Worm (Caenorhabditis elegans) whole organism, L4 larva: ENCODE measurements around the gene F28B4.3.

ENCODE experiments used
- R02D3.7 ChIP-seq: fragments of 150-350 bp; sonication (generic microtip); optimal IDR thresholded peaks from 3 replicates; lab custom pipeline; 2014; ENCODE audit warnings: missing biosample characterization, missing genetic modification characterization
- ces-1 ChIP-seq: fragments of 150-350 bp; sonication (generic microtip); optimal IDR thresholded peaks from 4 replicates; lab custom pipeline; 2014; ENCODE audit warnings: missing biosample characterization, missing genetic modification reagents, missing genetic modification characterization
- ctbp-1 ChIP-seq: fragments of 200-800 bp; sonication (Bioruptor generic); IDR thresholded peaks from 2 replicates; pipeline ENCODE4 v1.3.6; 2022; ENCODE audit warnings: missing genetic modification reagents, missing genetic modification characterization, missing compliant biosample characterization
- daf-12 ChIP-seq: fragments of 150-350 bp; optimal IDR thresholded peaks from 2 replicates; lab custom pipeline; 2014; ENCODE audit warnings: missing biosample characterization, missing genetic modification reagents, missing genetic modification characterization
- daf-8 ChIP-seq: fragments of 200-800 bp; sonication (Bioruptor generic); IDR thresholded peaks from 2 replicates; pipeline ENCODE4 v1.3.6; 2022; ENCODE audit warnings: missing genetic modification characterization, missing compliant biosample characterization
- egl-27 ChIP-seq: sonication (generic microtip); optimal IDR thresholded peaks from 3 replicates; lab custom pipeline; 2017; ENCODE audit warnings: missing biosample characterization, missing genetic modification reagents, missing genetic modification characterization
- jun-1 ChIP-seq: fragments of 150-350 bp; optimal IDR thresholded peaks from 2 replicates; lab custom pipeline; 2014; ENCODE audit warnings: missing biosample characterization, missing genetic modification reagents, missing genetic modification characterization
- lin-13 ChIP-seq: fragments of 150-350 bp; optimal IDR thresholded peaks from 2 replicates; lab custom pipeline; 2014; ENCODE audit warnings: missing biosample characterization, missing genetic modification reagents, missing genetic modification characterization
- lsy-2 ChIP-seq, 2 experiments: fragments of 150-350 bp in 1 of 2; sonication (generic microtip) in 1 of 2; optimal IDR thresholded peaks; 2 replicates each; lab custom pipeline; 2014 to 2017; ENCODE audit warnings: missing biosample characterization in 2 of 2, missing genetic modification characterization in 2 of 2
- pha-4 ChIP-seq, 2 experiments: fragments of 150-350 bp in 1 of 2; fragments of 200-800 bp in 1 of 2; sonication (Bioruptor generic) in 1 of 2; IDR thresholded peaks in 1 of 2; optimal IDR thresholded peaks in 1 of 2; 2 replicates each; pipeline versions ENCODE4 v1.3.6 to Lab custom; 2014 to 2022; ENCODE audit warnings: missing genetic modification characterization in 2 of 2, missing genetic modification reagents in 2 of 2, missing biosample characterization in 1 of 2, missing compliant biosample characterization in 1 of 2
- pqm-1 ChIP-seq: sonication (generic microtip); optimal IDR thresholded peaks from 2 replicates; lab custom pipeline; 2017; ENCODE audit warnings: missing biosample characterization, missing genetic modification characterization
- snpc-1.2 ChIP-seq: fragments of 200-800 bp; sonication (Bioruptor generic); IDR thresholded peaks from 2 replicates; pipeline ENCODE4 v1.3.6; 2022; ENCODE audit warnings: missing genetic modification reagents, missing genetic modification characterization, missing compliant biosample characterization
- unc-62 ChIP-seq, 3 experiments: fragments of 150-350 bp in 1 of 3; sonication (generic microtip); optimal IDR thresholded peaks in 2 of 3; peaks in 1 of 3; 1 replicate in 1 of 3; 2 replicates in 2 of 3; lab custom pipeline; 2014 to 2017; ENCODE audit warnings: missing biosample characterization in 3 of 3, missing genetic modification characterization in 3 of 3, missing genetic modification reagents in 3 of 3, missing genotype in 1 of 3

- TF ChIP-seq unc-62 (GFP tag; optimal IDR thresholded peaks at IDR 0.05 in 1 of 2; lab: Kevin White, UChicago) (no peak), unc-62 (tag; optimal IDR thresholded peaks at IDR 0.05; lab: Kevin White, UChicago) (no peak), R02D3.7 (tag; lab: Kevin White, UChicago) (no peak), jun-1 (tag; lab: Kevin White, UChicago) (no peak), lsy-2 (tag; optimal IDR thresholded peaks at IDR 0.05; lab: Kevin White, UChicago) (no peak), ces-1 (GFP tag; lab: Kevin White, UChicago) (no peak), snpc-1.2 (no peak), egl-27 (tag; lab: Kevin White, UChicago) (no peak), ctbp-1 (no peak), pha-4 (GFP tag; IDR thresholded peaks at IDR 0.05; lab: Robert Waterston, UW) (no peak), pha-4 (tag; optimal IDR thresholded peaks at IDR 0.05; lab: Kevin White, UChicago) (no peak), daf-8 (GFP tag; lab: Robert Waterston, UW) (no peak), pqm-1 (no peak), lin-13 (GFP tag; lab: Kevin White, UChicago) (no peak), daf-12 (tag; lab: Kevin White, UChicago) (no peak)
These were observed 32.9 kb downstream of the F28B4.3 start for ce11 chrX:3202350-3202749.
